Fruit fly (Drosophila melanogaster): ENCODE results near the gene Fum4.

DNA sequence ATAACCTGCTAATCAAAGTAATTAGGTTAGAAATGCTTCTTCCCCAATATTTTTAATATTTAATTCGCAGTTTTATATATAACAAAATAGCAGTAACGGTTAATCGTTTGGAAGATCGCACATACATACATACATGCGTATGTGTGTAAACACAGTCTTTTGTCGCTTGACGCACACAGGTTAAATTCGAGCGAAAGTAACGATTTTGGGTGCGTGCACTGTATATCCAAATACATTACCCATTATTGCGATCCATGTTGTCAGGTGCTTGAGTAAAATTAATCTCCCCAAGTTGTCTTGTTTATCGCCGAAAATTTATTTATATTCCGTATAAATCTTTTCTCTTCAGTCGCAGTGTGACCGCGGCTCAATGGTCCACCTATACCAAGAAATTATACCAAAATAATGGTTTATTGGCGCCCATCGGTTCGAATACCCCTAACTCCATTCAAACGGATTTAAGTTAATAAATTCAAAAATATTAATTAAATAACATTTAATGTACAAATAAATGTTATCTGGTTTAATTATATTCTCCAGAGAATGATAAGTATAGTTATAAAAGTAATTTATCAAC lies 12.7 kb upstream of the Fum4 start, which contains the start of gene CG34159:
- no peak for TF ChIP-seq CG9948 (tag; optimal IDR thresholded peaks at IDR 0.05)
- no peak for TF ChIP-seq CG8159 (tag; optimal IDR thresholded peaks at IDR 0.05)
- TF ChIP-seq CG15710 (tag; optimal IDR thresholded peaks at IDR 0.05) = no peak
- TF ChIP-seq Ets98B (GFP tag; IDR thresholded peaks at IDR 0.05) = no peak
- TF ChIP-seq CG12605 (GFP tag; IDR thresholded peaks at IDR 0.05) = no peak
- TF ChIP-seq Pif1B (GFP tag; optimal IDR thresholded peaks at IDR 0.05) = no peak
- no peak for TF ChIP-seq fd96Ca (GFP tag; IDR thresholded peaks at IDR 0.05)

Measured in whole organism, pupa.